Fruit fly (Drosophila melanogaster): ENCODE measurements around the gene MFS3.

The MFS3 gene

dm6 chr2L:1185642-1186497 is 42.9 kb downstream of the MFS3 start, which contains the start of gene CG5001 (continued):
- TF ChIP-seq dati (GFP tag; IDR thresholded peaks at IDR 0.05) (no peak), CG1792 (GFP tag; optimal IDR thresholded peaks at IDR 0.05) (peak; percentile 53), sna (GFP tag; IDR thresholded peaks at IDR 0.05; ENCODE audit: partially characterized antibody) (peak; percentile 32; the same call in 1 of the 2 replicates), vvl (GFP tag; IDR thresholded peaks at IDR 0.05) (peak; percentile 96), CG8944 (GFP tag; optimal IDR thresholded peaks at IDR 0.05) (peak; percentile 50), CG10147 (GFP tag; optimal IDR thresholded peaks at IDR 0.05) (peak; percentile 80), CG11696 (GFP tag; IDR thresholded peaks at IDR 0.05) (peak; percentile 77), Hsf (GFP tag; optimal IDR thresholded peaks at IDR 0.05) (peak; percentile 79), cwo (GFP tag; optimal IDR thresholded peaks at IDR 0.05) (peak; percentile 76), Dek (tag; optimal IDR thresholded peaks at IDR 0.05) (peak; percentile 86), slou (GFP tag; optimal IDR thresholded peaks at IDR 0.05) (peak; percentile 65), ATbp (GFP tag; optimal IDR thresholded peaks at IDR 0.05) (peak; percentile 78), CG13624 (GFP tag; optimal IDR thresholded peaks at IDR 0.05) (peak; percentile 77), HLH54F (GFP tag; optimal IDR thresholded peaks at IDR 0.05) (peak; percentile 62), CG11723 (GFP tag; optimal IDR thresholded peaks at IDR 0.05) (no peak), CG10209 (GFP tag; optimal IDR thresholded peaks at IDR 0.05) (peak; percentile 76), stwl (tag; optimal IDR thresholded peaks at IDR 0.05) (peak; percentile 23), Bgb (GFP tag; IDR thresholded peaks at IDR 0.05; ENCODE audit: partially characterized antibody) (peak; percentile 54), chn (GFP tag; optimal IDR thresholded peaks at IDR 0.05) (peak; percentile 67), caup (GFP tag; optimal IDR thresholded peaks at IDR 0.05; ENCODE audit: severe bottlenecking) (peak; percentile 73), YL-1 (GFP tag; optimal IDR thresholded peaks at IDR 0.05) (peak; percentile 51), crol (GFP tag; IDR thresholded peaks at IDR 0.05) (peak; percentile 83), Hand (GFP tag; optimal IDR thresholded peaks at IDR 0.05) (peak; percentile 57), CG1024 (GFP tag; IDR thresholded peaks at IDR 0.05) (peak; percentile 79), Neu2 (GFP tag; optimal IDR thresholded peaks at IDR 0.05; ENCODE audit: borderline replicate concordance) (no peak), CG33213 (GFP tag; optimal IDR thresholded peaks at IDR 0.05) (peak; percentile 60), zfh1 (GFP tag; IDR thresholded peaks at IDR 0.05) (peak; percentile 92), CG3847 (GFP tag; IDR thresholded peaks at IDR 0.05) (peak; percentile 74), D19A (tag; optimal IDR thresholded peaks at IDR 0.05) (peak; percentile 82), Ada2b (GFP tag; IDR thresholded peaks at IDR 0.05) (peak; percentile 79), CG15269 (tag; optimal IDR thresholded peaks at IDR 0.05) (peak; percentile 93), stc (GFP tag; IDR thresholded peaks at IDR 0.05) (peak; percentile 90), ara (GFP tag; IDR thresholded peaks at IDR 0.05) (peak; percentile 76), CG4854 (GFP tag; optimal IDR thresholded peaks at IDR 0.05) (peak; percentile 63), NfI (GFP tag; optimal IDR thresholded peaks at IDR 0.05) (peak; percentile 79), TFAM (GFP tag; optimal IDR thresholded peaks at IDR 0.05) (no peak), CG31388 (GFP tag; optimal IDR thresholded peaks at IDR 0.05) (peak; percentile 70), Fer3 (tag; optimal IDR thresholded peaks at IDR 0.05) (peak; percentile 94), fd96Cb (tag; optimal IDR thresholded peaks at IDR 0.05) (peak; percentile 78), CG7357 (GFP tag; IDR thresholded peaks at IDR 0.05) (0 out of 3 replicates have a peak, but pooled peaks have one; percentile 37), ind (GFP tag; optimal IDR thresholded peaks at IDR 0.05) (peak; percentile 87), Kr (GFP tag; optimal IDR thresholded peaks at IDR 0.05) (no peak), CG17361 (GFP tag; IDR thresholded peaks at IDR 0.05) (peak; percentile 84), CG7745 (tag; optimal IDR thresholded peaks at IDR 0.05) (no peak), Eip74EF (GFP tag; optimal IDR thresholded peaks at IDR 0.05) (peak in 1 of 2 experiments; percentile 85), mirr (GFP tag; optimal IDR thresholded peaks at IDR 0.05) (peak; percentile 63), pum (GFP tag; optimal IDR thresholded peaks at IDR 0.05) (peak; percentile 62), kah (GFP tag; optimal IDR thresholded peaks at IDR 0.05) (peak; percentile 72)
